Worm (Caenorhabditis elegans) whole organism, L1 larva: ENCODE measurements around the gene mlt-7.

Experiments used
- egl-13 ChIP-seq: sonication (generic microtip); optimal IDR thresholded peaks from 2 replicates; lab custom pipeline; 2016; ENCODE audit warnings: missing genotype, missing genetic modification reagents, missing genetic modification characterization, missing compliant biosample characterization
- lir-3 ChIP-seq: sonication (generic microtip); optimal IDR thresholded peaks from 2 replicates; lab custom pipeline; 2016; ENCODE audit warnings: mild to moderate bottlenecking, missing genetic modification characterization, moderate library complexity, missing compliant biosample characterization; ENCODE audit not compliant: poor library complexity
- sox-4 ChIP-seq: sonication (generic microtip); optimal IDR thresholded peaks from 2 replicates; lab custom pipeline; 2016; ENCODE audit warnings: missing genetic modification characterization, missing compliant biosample characterization
- unc-30 ChIP-seq: sonication (generic microtip); optimal IDR thresholded peaks from 2 replicates; lab custom pipeline; 2017; ENCODE audit warnings: missing biosample characterization, missing genetic modification characterization

DNA sequence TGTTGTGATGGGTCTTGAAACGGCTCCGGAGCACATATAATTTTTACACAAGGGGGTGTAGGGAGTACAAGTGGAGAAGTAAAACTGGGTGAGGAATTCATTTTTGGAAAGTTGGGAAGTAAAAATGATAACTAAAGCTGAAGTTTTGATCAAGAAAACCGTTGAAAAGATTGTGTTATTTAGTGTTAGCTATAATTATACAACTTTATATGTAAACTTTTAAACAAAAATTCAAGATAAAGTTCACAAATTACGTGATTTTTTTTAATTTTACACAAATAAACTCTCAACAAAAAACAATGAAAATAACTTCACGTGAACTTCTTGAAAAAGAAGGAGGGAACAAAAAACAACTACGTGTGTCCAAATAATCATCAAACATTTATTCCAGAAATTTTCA is 37.6 kb upstream of the mlt-7 start, which contains the start of the genes H20J04.7 and H20J04.1:
- TF ChIP-seq egl-13 (no peak), sox-4 (tag; lab: Kevin White, UChicago) (no peak), unc-30 (tag; lab: Kevin White, UChicago) (no peak), lir-3 (tag; lab: Kevin White, UChicago) (no peak)
